Worm (Caenorhabditis elegans): Measurements from ENCODE around the gene F07C3.3.

F07C3.3 gene

ce11 chrV:9247416-9247815 lies 15.2 kb upstream of the F07C3.3 start:
- TF ChIP-seq cnd-1 (tag; optimal IDR thresholded peaks at IDR 0.05) = peak; percentile 47
- TF ChIP-seq pha-4 (tag; optimal IDR thresholded peaks at IDR 0.05) = no peak
- no peak for TF ChIP-seq lsy-2 (tag; optimal IDR thresholded peaks at IDR 0.05)
- no peak for TF ChIP-seq lin-13 (tag; optimal IDR thresholded peaks at IDR 0.05)
- TF ChIP-seq unc-62 (GFP tag; optimal IDR thresholded peaks at IDR 0.05) = peak; percentile 44
- TF ChIP-seq drap-1 (GFP tag; optimal IDR thresholded peaks at IDR 0.05) = peak; percentile 33
- no peak for TF ChIP-seq nhr-12 (tag; optimal IDR thresholded peaks at IDR 0.05)
- peak; percentile 91 for TF ChIP-seq unc-120 (tag; optimal IDR thresholded peaks at IDR 0.05; ENCODE audit: poor library complexity, severe bottlenecking)
- TF ChIP-seq M03D4.4 (tag; optimal IDR thresholded peaks at IDR 0.05) = no peak
- TF ChIP-seq hlh-1 (tag; optimal IDR thresholded peaks at IDR 0.05) = peak; percentile 80

ce11 chrV:9246260-9246659 lies 14.1 kb upstream of the F07C3.3 start, which contains the start of gene aat-2:
Gene aat-2, minus strand, starts transcription at chrV:9246360.
- TF ChIP-seq sptf-1 (tag; optimal IDR thresholded peaks at IDR 0.05) (no peak), drap-1 (GFP tag; optimal IDR thresholded peaks at IDR 0.05) (no peak), blmp-1 (tag; optimal IDR thresholded peaks at IDR 0.05) (no peak)

ce11 chrV:9243171-9243996 lies 11.2 kb upstream of the F07C3.3 start, which contains the start of gene glo-4:
Gene glo-4, minus strand, starts transcription at chrV:9243221.
- TF ChIP-seq unc-120 (tag; optimal IDR thresholded peaks at IDR 0.05; ENCODE audit: poor library complexity, severe bottlenecking) = peak; percentile 55
- no peak for TF ChIP-seq elt-3 (tag; optimal IDR thresholded peaks at IDR 0.05)
- TF ChIP-seq lin-13 (tag; optimal IDR thresholded peaks at IDR 0.05) = peak; percentile 13
- no peak for TF ChIP-seq nhr-2 (tag; optimal IDR thresholded peaks at IDR 0.05)
- TF ChIP-seq nhr-237 (tag; optimal IDR thresholded peaks at IDR 0.05) = peak; percentile 69
- peak; percentile 21 for TF ChIP-seq lsy-2 (tag; optimal IDR thresholded peaks at IDR 0.05)
- TF ChIP-seq sem-2 (GFP tag; optimal IDR thresholded peaks at IDR 0.05) = no peak
- peak; percentile 69 for TF ChIP-seq mep-1 (tag; optimal IDR thresholded peaks at IDR 0.05)
- peak; percentile 77 for TF ChIP-seq ces-1 (GFP tag; optimal IDR thresholded peaks at IDR 0.05)
- TF ChIP-seq hlh-1 (tag; optimal IDR thresholded peaks at IDR 0.05) = peak; percentile 36

- TF ChIP-seq ces-1 (GFP tag; optimal IDR thresholded peaks at IDR 0.05) (peak; percentile 51), mls-2 (tag; optimal IDR thresholded peaks at IDR 0.05) (no peak), sem-2 (GFP tag; optimal IDR thresholded peaks at IDR 0.05) (no peak), ceh-43 (GFP tag; optimal IDR thresholded peaks at IDR 0.05) (no peak)
Measured at ce11 chrV:9225675-9226144, 6.5 kb downstream of the F07C3.3 start, which contains the start of gene F07C3.2. Gene F07C3.2, plus strand, starts transcription at chrV:9226094.

ce11 chrV:9224981-9225380 lies 7.2 kb downstream of the F07C3.3 start:
- TF ChIP-seq ztf-11 (tag; optimal IDR thresholded peaks at IDR 0.05) (no peak), nhr-237 (tag; optimal IDR thresholded peaks at IDR 0.05) (no peak), bed-3 (GFP tag; optimal IDR thresholded peaks at IDR 0.05) (no peak), M03D4.4 (tag; optimal IDR thresholded peaks at IDR 0.05) (no peak), pha-4 (tag; optimal IDR thresholded peaks at IDR 0.05) (no peak), elt-1 (tag; optimal IDR thresholded peaks at IDR 0.05; ENCODE audit: borderline replicate concordance, insufficient read depth) (no peak), ceh-43 (GFP tag; optimal IDR thresholded peaks at IDR 0.05) (no peak), unc-39 (tag; optimal IDR thresholded peaks at IDR 0.05) (no peak), mls-2 (tag; optimal IDR thresholded peaks at IDR 0.05) (no peak), lsy-2 (tag; optimal IDR thresholded peaks at IDR 0.05) (no peak), ces-1 (GFP tag; optimal IDR thresholded peaks at IDR 0.05) (no peak), zip-8 (tag; optimal IDR thresholded peaks at IDR 0.05) (no peak), nhr-28 (tag; optimal IDR thresholded peaks at IDR 0.05) (no peak), flh-1 (GFP tag; optimal IDR thresholded peaks at IDR 0.05) (no peak)

- TF ChIP-seq nhr-76 (tag; optimal IDR thresholded peaks at IDR 0.05) (no peak), nhr-28 (tag; optimal IDR thresholded peaks at IDR 0.05) (no peak), flh-1 (GFP tag; optimal IDR thresholded peaks at IDR 0.05) (no peak), nhr-12 (tag; optimal IDR thresholded peaks at IDR 0.05) (no peak), lsy-2 (tag; optimal IDR thresholded peaks at IDR 0.05) (no peak), unc-39 (tag; optimal IDR thresholded peaks at IDR 0.05) (no peak), hlh-1 (tag; optimal IDR thresholded peaks at IDR 0.05) (no peak), snpc-4 (tag; optimal IDR thresholded peaks at IDR 0.05) (no peak), pha-4 (tag; optimal IDR thresholded peaks at IDR 0.05) (no peak), ham-2 (GFP tag; optimal IDR thresholded peaks at IDR 0.05) (no peak), elt-1 (tag; optimal IDR thresholded peaks at IDR 0.05; ENCODE audit: borderline replicate concordance, insufficient read depth) (no peak), mab-5 (tag; optimal IDR thresholded peaks at IDR 0.05) (no peak), unc-62 (GFP tag; optimal IDR thresholded peaks at IDR 0.05) (no peak), elt-3 (tag; optimal IDR thresholded peaks at IDR 0.05) (no peak), ces-1 (GFP tag; optimal IDR thresholded peaks at IDR 0.05) (no peak), unc-120 (tag; optimal IDR thresholded peaks at IDR 0.05; ENCODE audit: poor library complexity, severe bottlenecking) (no peak)
Measured at ce11 chrV:9224377-9224776, 7.8 kb downstream of the F07C3.3 start.
